Worm (Caenorhabditis elegans) whole organism, L3 larva: Measurements from ENCODE around the gene srh-258.

Experiments used
- R02D3.7 ChIP-seq: fragments of 150-350 bp; optimal IDR thresholded peaks from 2 replicates; lab custom pipeline; 2014; ENCODE audit warnings: missing biosample characterization, missing genetic modification characterization
- ceh-82 ChIP-seq: fragments of 150-350 bp; optimal IDR thresholded peaks from 2 replicates; lab custom pipeline; 2014; ENCODE audit warnings: missing biosample characterization, missing genetic modification characterization
- ceh-9 ChIP-seq: sonication (generic microtip); optimal IDR thresholded peaks from 2 replicates; lab custom pipeline; 2018; ENCODE audit warnings: missing biosample characterization, missing genetic modification characterization
- elt-1 ChIP-seq: fragments of 150-350 bp; optimal IDR thresholded peaks from 2 replicates; lab custom pipeline; 2014; ENCODE audit warnings: missing biosample characterization, missing genetic modification characterization
- elt-2 ChIP-seq: sonication (generic microtip); optimal IDR thresholded peaks from 2 replicates; lab custom pipeline; 2016; ENCODE audit warnings: missing genetic modification reagents, mild to moderate bottlenecking, missing genetic modification characterization, missing compliant biosample characterization
- elt-3 ChIP-seq, 3 experiments: fragments of 150-350 bp in 1 of 3; sonication (generic microtip) in 2 of 3; optimal IDR thresholded peaks; 2 replicates in 2 of 3; 4 replicates in 1 of 3; lab custom pipeline; 2014 to 2017; ENCODE audit warnings: missing biosample characterization in 3 of 3, missing genetic modification characterization in 3 of 3
- lin-39 ChIP-seq: fragments of 150-350 bp; optimal IDR thresholded peaks from 2 replicates; lab custom pipeline; 2018; ENCODE audit warnings: missing biosample characterization, missing genetic modification reagents, missing genetic modification characterization
- lsy-12 ChIP-seq: sonication (generic microtip); optimal IDR thresholded peaks from 2 replicates; lab custom pipeline; 2016; ENCODE audit warnings: mild to moderate bottlenecking, missing genetic modification characterization, missing compliant biosample characterization
- mml-1 ChIP-seq: fragments of 150-350 bp; sonication (generic microtip); optimal IDR thresholded peaks from 3 replicates; lab custom pipeline; 2014; ENCODE audit warnings: missing biosample characterization, missing genetic modification characterization
- nfya-1 ChIP-seq: sonication (generic microtip); optimal IDR thresholded peaks from 2 replicates; lab custom pipeline; 2017; ENCODE audit warnings: missing genetic modification characterization, mild to moderate bottlenecking, missing compliant biosample characterization, antibody characterized with exemption, moderate library complexity; ENCODE audit not compliant: insufficient read depth
- nhr-12 ChIP-seq: fragments of 150-350 bp; optimal IDR thresholded peaks from 2 replicates; lab custom pipeline; 2014; ENCODE audit warnings: missing biosample characterization, missing genetic modification characterization
- nhr-23 ChIP-seq: fragments of 150-350 bp; optimal IDR thresholded peaks from 2 replicates; lab custom pipeline; 2014; ENCODE audit warnings: missing biosample characterization, missing genetic modification reagents, missing genetic modification characterization
- nhr-28 ChIP-seq: fragments of 150-350 bp; optimal IDR thresholded peaks from 2 replicates; lab custom pipeline; 2014; ENCODE audit warnings: missing biosample characterization, missing genetic modification characterization
- nhr-43 ChIP-seq: sonication (generic microtip); optimal IDR thresholded peaks from 2 replicates; lab custom pipeline; 2016; ENCODE audit warnings: mild to moderate bottlenecking, missing genetic modification characterization, missing compliant biosample characterization; ENCODE audit not compliant: poor library complexity, severe bottlenecking
- nhr-76 ChIP-seq: fragments of 150-350 bp; sonication (generic microtip); optimal IDR thresholded peaks from 5 replicates; lab custom pipeline; 2014; ENCODE audit warnings: missing biosample characterization, missing genetic modification characterization
- pqm-1 ChIP-seq: fragments of 150-350 bp; optimal IDR thresholded peaks from 2 replicates; lab custom pipeline; 2017; ENCODE audit warnings: missing biosample characterization, missing genetic modification characterization, inconsistent platforms
- sea-2 ChIP-seq: fragments of 150-350 bp; sonication (generic microtip); optimal IDR thresholded peaks from 4 replicates; lab custom pipeline; 2014; ENCODE audit warnings: missing biosample characterization, missing genetic modification reagents, missing genetic modification characterization
- snpc-4 ChIP-seq: fragments of 150-350 bp; optimal IDR thresholded peaks from 2 replicates; lab custom pipeline; 2014; ENCODE audit warnings: missing biosample characterization, missing genetic modification characterization
- unc-62 ChIP-seq: fragments of 150-350 bp; sonication (generic microtip); optimal IDR thresholded peaks from 4 replicates; lab custom pipeline; 2014; ENCODE audit warnings: missing biosample characterization, missing genetic modification reagents, missing genetic modification characterization
- ztf-11 ChIP-seq: fragments of 150-350 bp; optimal IDR thresholded peaks from 2 replicates; lab custom pipeline; 2014; ENCODE audit warnings: missing biosample characterization, missing genetic modification characterization

Gene srh-258

DNA sequence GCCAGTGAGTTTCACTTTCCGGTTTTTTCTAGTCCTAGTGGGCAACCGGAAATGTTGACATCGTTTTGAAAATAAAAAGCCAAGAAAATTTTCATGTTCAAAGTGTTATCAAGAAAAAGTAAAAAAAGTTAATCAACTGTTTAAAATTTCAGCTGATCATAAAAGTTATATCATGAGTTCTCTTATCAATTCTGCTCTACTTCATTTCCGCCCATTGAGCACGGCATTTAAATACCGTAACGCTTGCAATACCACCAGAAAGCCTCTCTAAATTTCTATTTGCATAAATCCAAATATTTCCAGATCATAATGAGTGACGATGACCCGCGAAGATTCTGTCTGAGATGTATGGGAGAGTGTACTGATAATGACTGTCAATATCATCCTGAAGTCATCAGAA, 39.7 kb downstream of the srh-258 start, which contains the start of gene T26H5.9:
T26H5.9 (plus strand) TSS at position 302 of the 400 bp plus-strand sequence.
- TF ChIP-seq elt-2 (peak; percentile 65), nfya-1 (tag; lab: Kevin White, UChicago) (no peak), pqm-1 (peak; percentile 12)
- TF ChIP-seq, all 47 proteins: peak for 2

DNA sequence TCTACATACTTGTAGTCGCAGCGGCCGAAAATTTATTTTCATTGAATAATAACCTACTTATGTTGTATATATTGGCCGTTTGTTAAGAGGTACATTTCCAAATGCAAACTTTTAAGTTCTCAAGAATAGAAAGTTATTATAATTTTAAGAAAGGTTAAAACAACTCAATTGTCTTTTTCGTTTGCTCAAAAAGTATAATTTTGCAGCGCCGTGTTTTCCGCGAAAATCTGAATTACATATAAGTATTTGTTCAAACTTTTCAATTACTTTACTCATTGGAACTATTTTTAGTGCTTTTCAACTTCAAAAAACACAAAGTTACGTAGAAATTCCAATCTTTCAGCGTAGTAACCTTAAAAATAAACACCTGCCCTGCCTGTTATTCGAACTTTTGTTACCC, 40.5 kb downstream of the srh-258 start, which contains the start of gene srh-239:
srh-239 (plus strand) TSS at position 301 of the 400 bp plus-strand sequence.
- TF ChIP-seq sea-2 (GFP tag; lab: Kevin White, UChicago) (no peak), R02D3.7 (no peak), nhr-28 (no peak), elt-3 (tag; optimal IDR thresholded peaks at IDR 0.05; lab: Kevin White, UChicago) (no peak), nhr-12 (tag; lab: Kevin White, UChicago) (no peak)

DNA sequence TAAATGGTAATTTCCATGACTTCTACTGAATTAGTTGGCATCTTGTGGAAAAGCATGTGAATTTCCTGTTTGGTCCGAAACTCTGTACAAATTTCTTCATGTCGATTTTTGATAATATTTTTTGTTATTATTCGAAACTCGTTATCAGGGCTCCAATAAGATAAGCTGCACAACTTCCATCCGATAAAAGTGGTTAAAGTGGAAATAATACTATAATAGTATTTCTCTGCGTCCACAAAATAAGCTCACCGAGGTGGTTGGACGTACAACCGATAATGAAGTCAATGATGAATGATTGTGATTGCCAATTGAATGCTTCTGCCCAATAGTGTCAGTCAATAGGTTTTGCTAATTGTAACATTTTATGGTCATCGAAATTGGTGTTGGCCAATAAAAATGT, 43.4 kb downstream of the srh-258 start, which contains the start of gene T26H5.4:
T26H5.4 (minus strand) TSS at position 294 of the 400 bp plus-strand sequence.
- TF ChIP-seq elt-2 (peak; percentile 81), pqm-1 (peak; percentile 77), snpc-4 (tag; lab: Kevin White, UChicago) (no peak), lin-39 (tag; lab: Kevin White, UChicago) (no peak), ztf-11 (no peak), mml-1 (tag; lab: Kevin White, UChicago) (no peak), nhr-43 (tag; lab: Kevin White, UChicago) (no peak), nhr-28 (no peak), lsy-12 (tag; lab: Kevin White, UChicago) (no peak)

DNA sequence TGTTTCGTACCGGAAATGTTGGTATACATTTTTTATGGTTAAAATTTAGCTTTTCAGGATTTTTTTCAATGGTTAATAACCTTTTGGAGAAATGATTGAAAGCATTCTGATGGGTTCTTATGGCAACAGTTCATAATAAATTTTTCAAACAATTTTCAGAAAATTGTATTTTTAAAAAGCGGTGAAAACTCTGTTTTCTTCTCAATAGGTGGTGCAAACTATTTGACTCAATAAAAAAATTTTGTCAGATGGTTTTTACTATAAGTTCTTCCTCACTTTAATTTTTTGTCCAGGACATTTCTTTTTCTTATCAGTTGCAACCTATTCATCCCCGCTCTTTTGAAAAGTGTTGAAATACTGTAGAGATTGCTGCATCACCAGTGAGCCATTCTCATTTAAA, 43.9 kb downstream of the srh-258 start, which contains the start of gene T26H5.14:
T26H5.14 (plus strand) TSS at position 301 of the 400 bp plus-strand sequence.
- TF ChIP-seq ceh-9 (tag; lab: Kevin White, UChicago) (no peak), elt-2 (peak; percentile 40)
- TF ChIP-seq, all 47 proteins: peak for 1

DNA sequence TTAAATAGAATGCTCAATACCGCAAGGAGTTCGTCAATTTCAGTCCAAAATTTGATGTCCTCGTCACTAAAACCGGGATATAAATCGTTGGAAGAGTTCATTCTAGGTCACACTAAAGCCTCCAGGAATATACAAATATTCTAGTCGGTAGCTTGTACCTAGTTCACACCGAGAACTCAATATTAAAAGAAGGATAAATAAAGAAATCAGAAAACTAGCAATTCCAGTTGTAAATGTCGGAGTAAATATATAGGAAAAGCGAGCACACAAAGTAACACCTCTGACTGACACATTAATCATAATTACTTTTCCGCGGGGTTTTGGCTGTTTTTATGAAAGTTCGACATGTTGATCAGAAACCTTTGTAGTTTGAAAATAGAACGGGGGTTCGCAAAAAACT, 46.5 kb downstream of the srh-258 start, which contains the start of gene srw-33:
srw-33 (minus strand) TSS at position 101 of the 400 bp plus-strand sequence.
- no peak for TF ChIP-seq nhr-12 (tag; lab: Kevin White, UChicago)
- TF ChIP-seq sea-2 (GFP tag; lab: Kevin White, UChicago): no peak
- TF ChIP-seq ceh-82 (tag; lab: Kevin White, UChicago): no peak
- no peak for TF ChIP-seq elt-3 (tag; optimal IDR thresholded peaks at IDR 0.05; lab: Kevin White, UChicago)
- TF ChIP-seq mml-1 (tag; lab: Kevin White, UChicago): no peak
- TF ChIP-seq unc-62: no peak
- no peak for TF ChIP-seq nhr-76 (tag; lab: Kevin White, UChicago)
- no peak for TF ChIP-seq elt-1 (tag; lab: Kevin White, UChicago)
- TF ChIP-seq nhr-23 (tag; lab: Kevin White, UChicago): no peak

DNA sequence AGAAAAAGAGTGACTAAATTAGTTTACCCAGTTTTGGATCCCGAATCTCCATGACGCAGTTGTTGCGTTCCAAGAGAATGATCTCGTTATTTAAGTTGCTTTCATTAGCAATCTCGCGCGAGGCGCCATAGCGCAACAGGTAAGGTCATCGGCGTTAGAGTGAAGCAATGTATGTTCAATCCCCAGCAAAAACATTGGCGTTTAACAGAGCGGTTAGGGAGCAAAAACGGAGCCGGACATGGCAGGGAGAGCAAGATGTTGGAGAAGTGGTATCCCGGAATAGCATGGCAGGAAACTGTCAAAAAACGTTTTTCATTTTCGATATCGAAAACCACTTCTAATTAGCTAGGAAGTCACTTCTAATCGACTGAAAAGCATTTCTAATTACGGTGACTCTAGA, 49.4 kb downstream of the srh-258 start:
- TF ChIP-seq nhr-28 (no peak), nhr-76 (tag; lab: Kevin White, UChicago) (no peak), nhr-43 (tag; lab: Kevin White, UChicago) (peak; percentile 31)
